Worm (Caenorhabditis elegans) whole organism, early embryonic: ENCODE data around the gene Y39B6A.30.

Source experiments
- B0310.2 ChIP-seq: sonication (generic microtip); optimal IDR thresholded peaks from 2 replicates; lab custom pipeline; 2016; ENCODE audit warnings: mild to moderate bottlenecking, missing genetic modification characterization, missing compliant biosample characterization
- F13C5.2 ChIP-seq: sonication (generic microtip); optimal IDR thresholded peaks from 2 replicates; lab custom pipeline; 2017; ENCODE audit warnings: mild to moderate bottlenecking, missing genetic modification characterization, inconsistent platforms, missing compliant biosample characterization
- aly-1 ChIP-seq: sonication (generic microtip); optimal IDR thresholded peaks from 2 replicates; lab custom pipeline; 2016; ENCODE audit warnings: missing genetic modification characterization, missing compliant biosample characterization
- ama-1 ChIP-seq: fragments of 150-350 bp; optimal IDR thresholded peaks from 2 replicates; lab custom pipeline; 2014
- ceh-13 ChIP-seq: fragments of 200-800 bp; sonication (Bioruptor generic); optimal IDR thresholded peaks from 2 replicates; lab custom pipeline; 2018; ENCODE audit warnings: mild to moderate bottlenecking, missing genetic modification characterization, missing compliant biosample characterization
- ceh-36 ChIP-seq: sonication (generic microtip); optimal IDR thresholded peaks from 2 replicates; lab custom pipeline; 2016; ENCODE audit warnings: missing genetic modification characterization, inconsistent platforms, missing compliant biosample characterization
- ets-7 ChIP-seq: sonication (generic microtip); optimal IDR thresholded peaks from 2 replicates; lab custom pipeline; 2016; ENCODE audit warnings: missing genotype, missing genetic modification characterization, missing compliant biosample characterization
- flt-1 ChIP-seq: fragments of 200-800 bp; sonication (Bioruptor generic); IDR thresholded peaks from 2 replicates; pipeline ENCODE4 v1.3.6; 2022; ENCODE audit warnings: missing genetic modification characterization, missing compliant biosample characterization
- hmbx-1 ChIP-seq: sonication (generic microtip); optimal IDR thresholded peaks from 2 replicates; lab custom pipeline; 2016; ENCODE audit warnings: mild to moderate bottlenecking, missing genetic modification characterization, missing compliant biosample characterization
- hmg-4 ChIP-seq: fragments of 200-800 bp; sonication (Bioruptor generic); optimal IDR thresholded peaks from 2 replicates; lab custom pipeline; 2018; ENCODE audit warnings: mild to moderate bottlenecking, missing genetic modification characterization, missing compliant biosample characterization
- hnd-1 ChIP-seq: sonication (generic microtip); optimal IDR thresholded peaks from 2 replicates; lab custom pipeline; 2016; ENCODE audit warnings: missing genetic modification characterization, missing compliant biosample characterization
- pes-1 ChIP-seq: fragments of 200-800 bp; sonication (Bioruptor generic); IDR thresholded peaks from 2 replicates; pipeline ENCODE4 v1.3.6; 2022; ENCODE audit warnings: missing genetic modification reagents, missing genetic modification characterization, missing compliant biosample characterization
- scrt-1 ChIP-seq: fragments of 200-800 bp; sonication (Bioruptor generic); IDR thresholded peaks from 2 replicates; pipeline ENCODE4 v1.3.6; 2022; ENCODE audit warnings: missing genetic modification characterization, missing compliant biosample characterization
- sea-1 ChIP-seq: fragments of 200-800 bp; sonication (Bioruptor generic); conservative IDR thresholded peaks from 2 replicates; pipeline ENCODE4 v1.3.6; 2022; ENCODE audit warnings: missing genetic modification characterization, missing compliant biosample characterization
- tbx-11 ChIP-seq: fragments of 200-800 bp; sonication (Bioruptor generic); IDR thresholded peaks from 2 replicates; pipeline ENCODE4 v1.3.6; 2022; ENCODE audit warnings: missing genetic modification characterization, missing compliant biosample characterization
- tbx-37 ChIP-seq: fragments of 200-800 bp; sonication (Bioruptor generic); conservative IDR thresholded peaks from 2 replicates; pipeline ENCODE4 v1.3.6; 2022; ENCODE audit warnings: missing genetic modification reagents, missing genetic modification characterization, missing compliant biosample characterization
- tra-4 ChIP-seq: sonication (generic microtip); optimal IDR thresholded peaks from 2 replicates; lab custom pipeline; 2017; ENCODE audit warnings: missing genetic modification characterization, missing compliant biosample characterization

Y39B6A.30 gene

DNA sequence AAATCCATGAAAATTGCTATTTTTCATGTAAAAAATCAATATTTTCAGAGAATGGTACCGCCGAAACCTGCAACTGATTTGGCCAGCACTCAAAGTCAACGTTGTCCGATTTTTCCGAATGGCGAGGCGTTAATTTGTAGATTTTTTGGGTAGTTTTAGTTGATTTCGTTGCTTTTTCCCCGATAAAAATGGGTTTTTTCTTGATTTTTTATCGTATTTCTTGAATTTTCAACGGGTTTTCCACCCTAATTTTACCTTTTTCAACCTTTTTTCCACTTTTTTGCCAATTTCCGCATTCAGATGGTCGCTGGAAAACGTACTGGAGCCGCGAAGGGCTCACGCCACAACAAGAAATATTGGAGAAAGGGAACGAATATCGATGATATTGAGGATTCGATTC lies 12.7 kb upstream of the Y39B6A.30 start, which contains the start of gene Y39B6A.33:
Gene Y39B6A.33, plus strand, starts transcription at position 301 of the 400 bp plus-strand sequence.
- TF ChIP-seq B0310.2 (tag; lab: Kevin White, UChicago) (no peak), ceh-36 (no peak), tbx-11 (no peak), ets-7 (no peak), ceh-13 (no peak), scrt-1 (GFP tag; lab: Robert Waterston, UW) (no peak), aly-1 (no peak), ama-1 (lab: Kevin White, UChicago) (no peak), hmg-4 (no peak), sea-1 (GFP tag; lab: Robert Waterston, UW) (no peak), F13C5.2 (tag; lab: Kevin White, UChicago) (no peak), hmbx-1 (no peak), tra-4 (no peak), flt-1 (no peak)

DNA sequence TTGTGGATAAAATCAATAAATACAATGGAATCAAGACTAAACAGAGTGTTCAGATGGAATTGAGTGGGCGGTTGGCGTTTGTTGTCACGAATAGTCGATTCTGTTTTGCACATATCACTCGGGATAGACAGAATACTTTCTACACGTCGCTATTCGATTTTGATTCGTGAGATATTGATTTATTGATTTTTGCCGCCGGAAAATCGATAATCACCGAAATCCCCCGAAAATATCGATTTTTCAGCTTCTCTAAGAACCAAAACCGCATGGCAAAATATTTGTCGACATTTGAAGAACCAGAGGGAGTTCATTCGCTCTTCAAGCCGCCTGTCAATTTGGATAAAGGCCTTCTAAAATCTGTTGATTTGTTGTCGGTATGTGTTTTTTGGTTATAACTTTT lies 4.0 kb upstream of the Y39B6A.30 start:
- TF ChIP-seq tbx-37 (GFP tag; lab: Robert Waterston, UW) (no peak), F13C5.2 (tag; lab: Kevin White, UChicago) (no peak), tbx-11 (no peak), aly-1 (no peak), B0310.2 (tag; lab: Kevin White, UChicago) (no peak), ets-7 (no peak), tra-4 (no peak), ceh-36 (no peak), hnd-1 (tag; lab: Kevin White, UChicago) (no peak), ama-1 (lab: Kevin White, UChicago) (no peak), sea-1 (GFP tag; lab: Robert Waterston, UW) (no peak)

ce11 chrV:19013215-19013614 lies 1.2 kb upstream of the Y39B6A.30 start:
- TF ChIP-seq tbx-11 = no peak
- TF ChIP-seq tbx-37 (GFP tag; lab: Robert Waterston, UW) = no peak
- TF ChIP-seq scrt-1 (GFP tag; lab: Robert Waterston, UW) = no peak
- no peak for TF ChIP-seq tra-4
- TF ChIP-seq flt-1 = no peak
- TF ChIP-seq aly-1 = no peak
- TF ChIP-seq ceh-13 = no peak
- TF ChIP-seq hnd-1 (tag; lab: Kevin White, UChicago) = no peak
- no peak for TF ChIP-seq pes-1 (GFP tag; lab: Robert Waterston, UW)
- no peak for TF ChIP-seq ets-7
- no peak for TF ChIP-seq hmbx-1
- TF ChIP-seq B0310.2 (tag; lab: Kevin White, UChicago) = no peak
- TF ChIP-seq ceh-36 = no peak
- TF ChIP-seq sea-1 (GFP tag; lab: Robert Waterston, UW) = no peak
- no peak for TF ChIP-seq F13C5.2 (tag; lab: Kevin White, UChicago)
- TF ChIP-seq ama-1 (lab: Kevin White, UChicago) = no peak
- no peak for TF ChIP-seq hmg-4

- TF ChIP-seq tbx-37 (GFP tag; lab: Robert Waterston, UW) (no peak), scrt-1 (GFP tag; lab: Robert Waterston, UW) (no peak)
These were observed 4.9 kb downstream of the Y39B6A.30 start for ce11 chrV:19019239-19019638.

DNA sequence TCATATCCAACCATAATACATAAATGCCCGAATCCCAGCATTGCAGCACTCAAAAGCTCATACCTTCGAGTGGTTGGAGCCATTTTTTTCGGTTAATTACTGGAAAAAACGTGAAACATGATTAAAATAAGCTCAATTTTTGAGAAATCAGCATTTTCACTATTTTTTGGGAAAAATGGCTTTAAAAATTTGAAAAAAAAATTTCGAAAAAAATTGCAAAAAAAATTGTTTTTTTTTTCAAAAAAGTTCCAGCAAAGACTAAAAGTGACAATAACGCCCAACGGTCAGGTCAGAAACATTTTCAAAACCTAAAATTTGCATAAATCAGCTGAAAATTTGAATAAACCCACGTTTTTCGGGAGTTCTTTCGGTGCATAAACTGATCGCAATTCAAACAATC lies 10.3 kb downstream of the Y39B6A.30 start, which contains the start of gene Y39B6A.29:
Gene Y39B6A.29, minus strand, starts transcription at position 101 of the 400 bp plus-strand sequence.
- TF ChIP-seq aly-1 (no peak), tbx-11 (no peak)

- TF ChIP-seq hnd-1 (tag; lab: Kevin White, UChicago) (no peak), tbx-37 (GFP tag; lab: Robert Waterston, UW) (no peak), F13C5.2 (tag; lab: Kevin White, UChicago) (no peak), pes-1 (GFP tag; lab: Robert Waterston, UW) (no peak), tbx-11 (no peak), B0310.2 (tag; lab: Kevin White, UChicago) (no peak), ceh-13 (no peak), tra-4 (no peak), ama-1 (lab: Kevin White, UChicago) (no peak), ets-7 (no peak), aly-1 (no peak), sea-1 (GFP tag; lab: Robert Waterston, UW) (no peak), ceh-36 (no peak), scrt-1 (GFP tag; lab: Robert Waterston, UW) (no peak), hmbx-1 (no peak), flt-1 (no peak)
These were observed 11.8 kb downstream of the Y39B6A.30 start, which contains the start of gene Y39B6A.25 for ce11 chrV:19026163-19026562. Y39B6A.25 (plus strand) TSS chrV:19026463.

- TF ChIP-seq aly-1 = no peak
- TF ChIP-seq ets-7 = no peak
- TF ChIP-seq hmg-4 = no peak
- no peak for TF ChIP-seq tra-4
- TF ChIP-seq hnd-1 (tag; lab: Kevin White, UChicago) = no peak
- TF ChIP-seq flt-1 = no peak
- TF ChIP-seq tbx-37 (GFP tag; lab: Robert Waterston, UW) = no peak
- no peak for TF ChIP-seq ceh-36
- no peak for TF ChIP-seq sea-1 (GFP tag; lab: Robert Waterston, UW)
- TF ChIP-seq hmbx-1 = no peak
These were observed 13.0 kb downstream of the Y39B6A.30 start for ce11 chrV:19027338-19027737.

DNA sequence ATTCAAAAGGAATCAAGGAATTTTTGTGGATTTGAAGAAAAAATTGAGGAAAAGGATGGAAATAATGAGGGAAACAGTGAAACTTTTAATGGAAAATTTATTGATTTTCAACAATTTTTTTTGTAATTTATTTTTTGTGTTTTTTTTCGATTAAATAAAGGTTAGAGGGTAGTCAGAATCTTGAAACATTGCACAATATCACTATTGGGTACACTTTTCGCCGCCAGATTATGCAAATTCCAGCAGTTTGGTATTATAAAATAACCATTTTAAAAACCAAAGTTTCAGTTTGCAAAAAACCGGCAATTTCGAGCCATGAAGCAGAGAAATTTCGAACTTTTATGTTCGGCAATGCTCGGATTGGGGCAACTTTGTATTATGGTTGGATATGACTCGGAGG lies 17.1 kb downstream of the Y39B6A.30 start, which contains the start of gene Y39B6A.27:
Gene Y39B6A.27, plus strand, starts transcription at position 301 of the 400 bp plus-strand sequence.
- TF ChIP-seq ets-7 = no peak
- TF ChIP-seq tbx-11 = no peak
- no peak for TF ChIP-seq hmbx-1
- TF ChIP-seq ceh-36 = no peak
- no peak for TF ChIP-seq tbx-37 (GFP tag; lab: Robert Waterston, UW)
- no peak for TF ChIP-seq ceh-13
- no peak for TF ChIP-seq tra-4
- TF ChIP-seq ama-1 (lab: Kevin White, UChicago) = no peak
- TF ChIP-seq aly-1 = no peak
- TF ChIP-seq pes-1 (GFP tag; lab: Robert Waterston, UW) = no peak
- no peak for TF ChIP-seq B0310.2 (tag; lab: Kevin White, UChicago)
- TF ChIP-seq hmg-4 = no peak
- TF ChIP-seq scrt-1 (GFP tag; lab: Robert Waterston, UW) = no peak
